Fruit fly (Drosophila melanogaster): Measurements from ENCODE around the gene Prosbeta3.
A peak's percentile ranks its signal among the peaks of the same experiment; 100 is the strongest.

Gene Prosbeta3

dm6 chr3R:9002542-9002941, 3.5 kb downstream of the Prosbeta3 start:
- 0 out of 3 replicates have a peak, but pooled peaks have one; percentile 6 for TF ChIP-seq CG3726 (GFP tag; IDR thresholded peaks at IDR 0.05)
- peak; percentile 21; the same call in 1 of the 3 replicates for TF ChIP-seq row (GFP tag; IDR thresholded peaks at IDR 0.05)
- no peak for TF ChIP-seq CG12769 (tag; optimal IDR thresholded peaks at IDR 0.05)
- no peak for TF ChIP-seq Abd-B (GFP tag; optimal IDR thresholded peaks at IDR 0.05)
- peak; percentile 10 for TF ChIP-seq Fer3 (tag; optimal IDR thresholded peaks at IDR 0.05)
- no peak for TF ChIP-seq CG1024 (GFP tag; IDR thresholded peaks at IDR 0.05)
- TF ChIP-seq D19B (GFP tag; optimal IDR thresholded peaks at IDR 0.05), result peak; percentile 75
- TF ChIP-seq Rx (GFP tag; IDR thresholded peaks at IDR 0.05), result no peak
- TF ChIP-seq h (optimal IDR thresholded peaks at IDR 0.05), result no peak
- TF ChIP-seq Med (GFP tag), result peak; percentile 73
- TF ChIP-seq CG4404 (GFP tag; IDR thresholded peaks at IDR 0.05), result no peak
- no peak for TF ChIP-seq CG8388 (GFP tag; optimal IDR thresholded peaks at IDR 0.05)
- no peak for TF ChIP-seq Aef1 (GFP tag; IDR thresholded peaks at IDR 0.05)
- TF ChIP-seq dmrt11E (tag; optimal IDR thresholded peaks at IDR 0.05), result no peak
- TF ChIP-seq CG1603 (tag; optimal IDR thresholded peaks at IDR 0.05), result no peak
- TF ChIP-seq sd (tag; optimal IDR thresholded peaks at IDR 0.05), result peak; percentile 34
- no peak for TF ChIP-seq Fer1 (GFP tag; optimal IDR thresholded peaks at IDR 0.05)
- no peak for TF ChIP-seq gcm (GFP tag; optimal IDR thresholded peaks at IDR 0.05)
- TF ChIP-seq CG2120 (GFP tag; optimal IDR thresholded peaks at IDR 0.05), result peak; percentile 19
- peak; percentile 4 for TF ChIP-seq Hmr (GFP tag; optimal IDR thresholded peaks at IDR 0.05)
- TF ChIP-seq chm (GFP tag; IDR thresholded peaks at IDR 0.05), result no peak
- TF ChIP-seq Neu2 (GFP tag; optimal IDR thresholded peaks at IDR 0.05; ENCODE audit: borderline replicate concordance), result no peak

- peak; percentile 40 for TF ChIP-seq CG13894 (tag; optimal IDR thresholded peaks at IDR 0.05)
- no peak for TF ChIP-seq CG9437 (GFP tag; optimal IDR thresholded peaks at IDR 0.05)
- TF ChIP-seq Jarid2 (GFP tag; optimal IDR thresholded peaks at IDR 0.05), result no peak
- TF ChIP-seq gsb-n (tag; optimal IDR thresholded peaks at IDR 0.05), result peak; percentile 2
- peak; percentile 72 for TF ChIP-seq kni (GFP tag; optimal IDR thresholded peaks at IDR 0.05)
- TF ChIP-seq chinmo (GFP tag; IDR thresholded peaks at IDR 0.05; ENCODE audit: partially characterized antibody), result 0 out of 4 replicates have a peak, but pooled peaks have one; percentile 43
- TF ChIP-seq Hmr (GFP tag; optimal IDR thresholded peaks at IDR 0.05), result no peak
- peak; percentile 14; the same call in 1 of the 3 replicates for TF ChIP-seq Dbx (GFP tag; IDR thresholded peaks at IDR 0.05)
- TF ChIP-seq CG1832 (GFP tag; optimal IDR thresholded peaks at IDR 0.05), result no peak
- TF ChIP-seq oc (tag; optimal IDR thresholded peaks at IDR 0.05), result peak; percentile 63
- peak; percentile 37 for TF ChIP-seq B-H2 (GFP tag; optimal IDR thresholded peaks at IDR 0.05)
- TF ChIP-seq CG13287 (GFP tag; IDR thresholded peaks at IDR 0.05; ENCODE audit: partially characterized antibody), result peak; percentile 25; the same call in 1 of the 2 replicates
- peak; percentile 11 for TF ChIP-seq CG10543 (GFP tag; optimal IDR thresholded peaks at IDR 0.05)
- peak; percentile 89 for TF ChIP-seq CG12769 (tag; optimal IDR thresholded peaks at IDR 0.05)
- TF ChIP-seq Optix (GFP tag; IDR thresholded peaks at IDR 0.05), result no peak
- peak in 1 of 2 experiments; percentile 9 for TF ChIP-seq Pdp1 (GFP tag; optimal IDR thresholded peaks at IDR 0.05)
- 0 out of 2 replicates have a peak, but pooled peaks have one; percentile 11 for TF ChIP-seq stc (GFP tag; IDR thresholded peaks at IDR 0.05)
- TF ChIP-seq Deaf1 (tag; optimal IDR thresholded peaks at IDR 0.05), result peak; percentile 87
- TF ChIP-seq sd (tag; optimal IDR thresholded peaks at IDR 0.05), result peak; percentile 89
- peak; percentile 72 for TF ChIP-seq Blimp-1 (GFP tag; optimal IDR thresholded peaks at IDR 0.05)
- TF ChIP-seq row (GFP tag; IDR thresholded peaks at IDR 0.05), result no peak
Observed at dm6 chr3R:9001720-9002240, 4.2 kb downstream of the Prosbeta3 start.

All from whole organism, embryonic.